Worm (Caenorhabditis elegans) whole organism, L4 larva: Measurements from ENCODE around the gene tax-6.
A peak's percentile ranks its signal among the peaks of the same experiment; 100 is the strongest.

Source experiments
- D1046.2 ChIP-seq: fragments of 200-800 bp; sonication (Bioruptor generic); IDR thresholded peaks from 2 replicates; pipeline ENCODE4 v1.3.6; 2022; ENCODE audit warnings: missing genetic modification characterization, missing compliant biosample characterization
- F10B5.3 ChIP-seq: sonication (generic microtip); optimal IDR thresholded peaks from 2 replicates; lab custom pipeline; 2016; ENCODE audit warnings: mild to moderate bottlenecking, missing genetic modification characterization, missing compliant biosample characterization
- F26F4.8 ChIP-seq: fragments of 200-800 bp; sonication (Bioruptor generic); conservative IDR thresholded peaks from 2 replicates; pipeline ENCODE4 v1.3.6; 2022; ENCODE audit warnings: missing genetic modification characterization, missing compliant biosample characterization
- F37D6.2 ChIP-seq: sonication (generic microtip); optimal IDR thresholded peaks from 2 replicates; lab custom pipeline; 2016; ENCODE audit warnings: mild to moderate bottlenecking, missing genetic modification characterization, missing compliant biosample characterization
- F49E8.2 ChIP-seq: sonication (generic microtip); optimal IDR thresholded peaks from 2 replicates; lab custom pipeline; 2016; ENCODE audit warnings: missing compliant biosample characterization, mild to moderate bottlenecking, missing genetic modification characterization, borderline replicate concordance
- R02D3.7 ChIP-seq: fragments of 150-350 bp; sonication (generic microtip); optimal IDR thresholded peaks from 3 replicates; lab custom pipeline; 2014; ENCODE audit warnings: missing biosample characterization, missing genetic modification characterization
- T20F7.1 ChIP-seq: fragments of 200-800 bp; sonication (Bioruptor generic); optimal IDR thresholded peaks from 2 replicates; lab custom pipeline; 2018; ENCODE audit warnings: mild to moderate bottlenecking, missing genetic modification characterization, missing compliant biosample characterization
- Y48G9A.11 ChIP-seq: fragments of 200-800 bp; sonication (Bioruptor generic); IDR thresholded peaks from 2 replicates; pipeline ENCODE4 v1.3.6; 2022; ENCODE audit warnings: missing genetic modification reagents, missing genetic modification characterization, missing compliant biosample characterization
- Y5F2A.4 ChIP-seq: fragments of 200-800 bp; sonication (Bioruptor generic); optimal IDR thresholded peaks from 2 replicates; lab custom pipeline; 2018; ENCODE audit warnings: mild to moderate bottlenecking, missing genetic modification characterization, missing compliant biosample characterization
- ZK546.5 ChIP-seq, 2 experiments: sonication (generic microtip); optimal IDR thresholded peaks; 2 replicates each; lab custom pipeline; 2017; ENCODE audit warnings: missing biosample characterization in 2 of 2, missing genetic modification characterization in 2 of 2
- ceh-32 ChIP-seq: sonication (generic microtip); optimal IDR thresholded peaks from 2 replicates; lab custom pipeline; 2016; ENCODE audit warnings: mild to moderate bottlenecking, missing genetic modification characterization, missing compliant biosample characterization; ENCODE audit not compliant: poor library complexity
- ceh-44 ChIP-seq: fragments of 200-800 bp; sonication (Bioruptor generic); IDR thresholded peaks from 2 replicates; pipeline ENCODE4 v1.3.6; 2022; ENCODE audit warnings: missing genetic modification reagents, missing genetic modification characterization, missing compliant biosample characterization
- ceh-62 ChIP-seq: sonication (generic microtip); optimal IDR thresholded peaks from 2 replicates; lab custom pipeline; 2017; ENCODE audit warnings: missing biosample characterization, missing genetic modification characterization
- ceh-82 ChIP-seq: sonication (generic microtip); optimal IDR thresholded peaks from 2 replicates; lab custom pipeline; 2017; ENCODE audit warnings: missing biosample characterization, missing genetic modification characterization
- ces-1 ChIP-seq: fragments of 150-350 bp; sonication (generic microtip); optimal IDR thresholded peaks from 4 replicates; lab custom pipeline; 2014; ENCODE audit warnings: missing biosample characterization, missing genetic modification reagents, missing genetic modification characterization
- cey-2 ChIP-seq: sonication (generic microtip); optimal IDR thresholded peaks from 3 replicates; lab custom pipeline; 2017; ENCODE audit warnings: missing genetic modification characterization, mild to moderate bottlenecking, missing compliant biosample characterization, antibody characterized with exemption, borderline replicate concordance; ENCODE audit not compliant: insufficient read depth
- daf-16 ChIP-seq, 3 experiments: sonication (generic microtip); optimal IDR thresholded peaks; 2 replicates each; lab custom pipeline; 2016 to 2017; ENCODE audit warnings: missing genetic modification characterization in 3 of 3, missing genetic modification reagents in 3 of 3, mild to moderate bottlenecking in 2 of 3, missing compliant biosample characterization in 2 of 3, missing biosample characterization in 1 of 3, moderate library complexity in 1 of 3
- daf-19 ChIP-seq: fragments of 200-800 bp; sonication (Bioruptor generic); conservative IDR thresholded peaks from 2 replicates; pipeline ENCODE4 v1.3.6; 2022; ENCODE audit warnings: missing genetic modification characterization, missing compliant biosample characterization
- dve-1 ChIP-seq: sonication (generic microtip); optimal IDR thresholded peaks from 2 replicates; lab custom pipeline; 2017; ENCODE audit warnings: antibody characterized with exemption, mild to moderate bottlenecking, missing genetic modification characterization, missing compliant biosample characterization; ENCODE audit not compliant: insufficient read depth
- egl-43 ChIP-seq: fragments of 200-800 bp; sonication (Bioruptor generic); IDR thresholded peaks from 2 replicates; pipeline ENCODE4 v1.3.6; 2022; ENCODE audit warnings: missing genetic modification reagents, missing genetic modification characterization, missing compliant biosample characterization
- gei-8 ChIP-seq: fragments of 200-800 bp; sonication (Bioruptor generic); optimal IDR thresholded peaks from 2 replicates; lab custom pipeline; 2018; ENCODE audit warnings: mild to moderate bottlenecking, missing genetic modification characterization, missing compliant biosample characterization
- hif-1 ChIP-seq, 2 experiments: sonication (generic microtip); optimal IDR thresholded peaks; 2 replicates each; lab custom pipeline; 2016 to 2017; ENCODE audit warnings: missing compliant biosample characterization in 2 of 2, missing genetic modification characterization in 2 of 2, missing genetic modification reagents in 2 of 2, missing genotype in 2 of 2, mild to moderate bottlenecking in 1 of 2
- hlh-30 ChIP-seq: sonication (generic microtip); optimal IDR thresholded peaks from 2 replicates; lab custom pipeline; 2017; ENCODE audit warnings: antibody characterized with exemption, mild to moderate bottlenecking, missing genetic modification characterization, missing compliant biosample characterization; ENCODE audit not compliant: insufficient read depth
- jun-1 ChIP-seq: fragments of 150-350 bp; optimal IDR thresholded peaks from 2 replicates; lab custom pipeline; 2014; ENCODE audit warnings: missing biosample characterization, missing genetic modification reagents, missing genetic modification characterization
- lim-7 ChIP-seq: fragments of 200-800 bp; sonication (Bioruptor generic); IDR thresholded peaks from 2 replicates; pipeline ENCODE4 v1.3.6; 2022; ENCODE audit warnings: missing genetic modification characterization, missing compliant biosample characterization
- lin-1 ChIP-seq: fragments of 200-800 bp; sonication (Bioruptor generic); IDR thresholded peaks from 2 replicates; pipeline ENCODE4 v1.3.6; 2022; ENCODE audit warnings: missing genetic modification reagents, missing genetic modification characterization, missing compliant biosample characterization
- lin-13 ChIP-seq: fragments of 150-350 bp; optimal IDR thresholded peaks from 2 replicates; lab custom pipeline; 2014; ENCODE audit warnings: missing biosample characterization, missing genetic modification reagents, missing genetic modification characterization
- lin-29 ChIP-seq: fragments of 200-800 bp; sonication (Bioruptor generic); IDR thresholded peaks from 2 replicates; pipeline ENCODE4 v1.3.6; 2022; ENCODE audit warnings: missing genetic modification reagents, missing genetic modification characterization, missing compliant biosample characterization
- lsy-2 ChIP-seq, 2 experiments: fragments of 150-350 bp in 1 of 2; sonication (generic microtip) in 1 of 2; optimal IDR thresholded peaks; 2 replicates each; lab custom pipeline; 2014 to 2017; ENCODE audit warnings: missing biosample characterization in 2 of 2, missing genetic modification characterization in 2 of 2
- madf-9 ChIP-seq: fragments of 200-800 bp; sonication (Bioruptor generic); conservative IDR thresholded peaks from 2 replicates; pipeline ENCODE4 v1.3.6; 2022; ENCODE audit warnings: missing genetic modification reagents, missing genetic modification characterization, missing compliant biosample characterization
- mdl-1 ChIP-seq, 2 experiments: fragments of 150-350 bp in 1 of 2; sonication (generic microtip) in 1 of 2; optimal IDR thresholded peaks; 2 replicates each; lab custom pipeline; 2014 to 2017; ENCODE audit warnings: missing biosample characterization in 2 of 2, missing genetic modification characterization in 2 of 2
- mep-1 ChIP-seq: fragments of 150-350 bp; sonication (generic microtip); optimal IDR thresholded peaks from 3 replicates; lab custom pipeline; 2014; ENCODE audit warnings: missing biosample characterization, missing genetic modification characterization
- mxl-2 ChIP-seq: fragments of 200-800 bp; sonication (Bioruptor generic); conservative IDR thresholded peaks from 2 replicates; pipeline ENCODE4 v1.3.6; 2022; ENCODE audit warnings: missing genetic modification reagents, missing genetic modification characterization, missing compliant biosample characterization
- mxl-3 ChIP-seq: fragments of 200-800 bp; sonication (Bioruptor generic); optimal IDR thresholded peaks from 2 replicates; lab custom pipeline; 2018; ENCODE audit warnings: mild to moderate bottlenecking, missing genetic modification characterization, missing compliant biosample characterization
- nhr-11 ChIP-seq: fragments of 150-350 bp; optimal IDR thresholded peaks from 2 replicates; lab custom pipeline; 2014; ENCODE audit warnings: missing biosample characterization, missing genetic modification characterization
- nhr-25 ChIP-seq: sonication (generic microtip); optimal IDR thresholded peaks from 2 replicates; lab custom pipeline; 2017; ENCODE audit warnings: missing genetic modification characterization, mild to moderate bottlenecking, missing compliant biosample characterization, antibody characterized with exemption, moderate library complexity, borderline replicate concordance; ENCODE audit not compliant: insufficient read depth
- nhr-41 ChIP-seq: fragments of 200-800 bp; sonication (Bioruptor generic); IDR thresholded peaks from 2 replicates; pipeline ENCODE4 v1.3.6; 2022; ENCODE audit warnings: missing genetic modification reagents, missing genetic modification characterization, missing compliant biosample characterization
- php-3 ChIP-seq: fragments of 200-800 bp; sonication (Bioruptor generic); IDR thresholded peaks from 2 replicates; pipeline ENCODE4 v1.3.6; 2022; ENCODE audit warnings: missing genetic modification reagents, missing genetic modification characterization, missing compliant biosample characterization
- rbr-2 ChIP-seq: sonication (generic microtip); optimal IDR thresholded peaks from 2 replicates; lab custom pipeline; 2016; ENCODE audit warnings: missing genotype, missing genetic modification characterization, missing compliant biosample characterization
- sdz-12 ChIP-seq: fragments of 200-800 bp; sonication (Bioruptor generic); optimal IDR thresholded peaks from 2 replicates; lab custom pipeline; 2018; ENCODE audit warnings: mild to moderate bottlenecking, missing genetic modification characterization, missing compliant biosample characterization
- skn-1 ChIP-seq: fragments of 150-350 bp; optimal IDR thresholded peaks from 2 replicates; lab custom pipeline; 2014; ENCODE audit warnings: missing biosample characterization, missing genetic modification characterization
- snpc-1.2 ChIP-seq: fragments of 200-800 bp; sonication (Bioruptor generic); IDR thresholded peaks from 2 replicates; pipeline ENCODE4 v1.3.6; 2022; ENCODE audit warnings: missing genetic modification reagents, missing genetic modification characterization, missing compliant biosample characterization
- snpc-4 ChIP-seq: fragments of 150-350 bp; optimal IDR thresholded peaks from 2 replicates; lab custom pipeline; 2014; ENCODE audit warnings: missing biosample characterization, missing genetic modification characterization
- spr-1 ChIP-seq: sonication (generic microtip); optimal IDR thresholded peaks from 2 replicates; lab custom pipeline; 2016; ENCODE audit warnings: mild to moderate bottlenecking, missing genetic modification characterization, missing compliant biosample characterization
- unc-39 ChIP-seq: sonication (generic microtip); optimal IDR thresholded peaks from 2 replicates; lab custom pipeline; 2017; ENCODE audit warnings: missing biosample characterization, missing genetic modification characterization
- unc-62 ChIP-seq, 3 experiments: fragments of 150-350 bp in 1 of 3; sonication (generic microtip); optimal IDR thresholded peaks in 2 of 3; peaks in 1 of 3; 1 replicate in 1 of 3; 2 replicates in 2 of 3; lab custom pipeline; 2014 to 2017; ENCODE audit warnings: missing biosample characterization in 3 of 3, missing genetic modification characterization in 3 of 3, missing genetic modification reagents in 3 of 3, missing genotype in 1 of 3
- zag-1 ChIP-seq: fragments of 150-350 bp; optimal IDR thresholded peaks from 2 replicates; lab custom pipeline; 2014; ENCODE audit warnings: missing biosample characterization, missing genetic modification characterization
- zfp-2 ChIP-seq: sonication (generic microtip); optimal IDR thresholded peaks from 2 replicates; lab custom pipeline; 2016; ENCODE audit warnings: mild to moderate bottlenecking, missing genetic modification characterization, missing compliant biosample characterization
- zip-11 ChIP-seq: fragments of 200-800 bp; sonication (Bioruptor generic); IDR thresholded peaks from 2 replicates; pipeline ENCODE4 v1.3.6; 2022; ENCODE audit warnings: missing genetic modification characterization, missing compliant biosample characterization
- zip-2 ChIP-seq: fragments of 150-350 bp; optimal IDR thresholded peaks from 2 replicates; lab custom pipeline; 2014; ENCODE audit warnings: missing biosample characterization, missing genetic modification characterization

The tax-6 gene

ce11 chrIV:10466398-10466797, 35.0 kb downstream of the tax-6 start:
- TF ChIP-seq F37D6.2 (tag; lab: Kevin White, UChicago), result no peak
- no peak for TF ChIP-seq unc-62 (GFP tag; optimal IDR thresholded peaks at IDR 0.05 in 1 of 2; lab: Kevin White, UChicago)
- TF ChIP-seq unc-62 (tag; optimal IDR thresholded peaks at IDR 0.05; lab: Kevin White, UChicago), result no peak
- TF ChIP-seq zip-2 (tag; lab: Kevin White, UChicago), result no peak
- no peak for TF ChIP-seq lim-7
- TF ChIP-seq nhr-11, result no peak
- no peak for TF ChIP-seq ces-1 (GFP tag; lab: Kevin White, UChicago)
- no peak for TF ChIP-seq mxl-2 (GFP tag; lab: Robert Waterston, UW)
- TF ChIP-seq ceh-32 (tag; lab: Kevin White, UChicago), result no peak
- TF ChIP-seq zfp-2 (tag; lab: Kevin White, UChicago), result no peak
- no peak for TF ChIP-seq nhr-25 (tag; lab: Kevin White, UChicago)
- TF ChIP-seq sdz-12, result no peak
- no peak for TF ChIP-seq zip-11 (GFP tag; lab: Robert Waterston, UW)
- TF ChIP-seq zag-1 (tag; lab: Kevin White, UChicago), result no peak
- no peak for TF ChIP-seq mep-1 (tag; lab: Kevin White, UChicago)
- no peak for TF ChIP-seq snpc-4
- TF ChIP-seq ceh-82 (tag; lab: Kevin White, UChicago), result no peak
- no peak for TF ChIP-seq F26F4.8 (GFP tag; lab: Robert Waterston, UW)
- TF ChIP-seq snpc-1.2, result no peak
- TF ChIP-seq lin-29, result no peak
- no peak for TF ChIP-seq mxl-3 (GFP tag; lab: Kevin White, UChicago)
- TF ChIP-seq D1046.2 (GFP tag; lab: Robert Waterston, UW), result no peak
- no peak for TF ChIP-seq hif-1 (tag; optimal IDR thresholded peaks at IDR 0.05; lab: Kevin White, UChicago)
- TF ChIP-seq F49E8.2 (tag; lab: Kevin White, UChicago), result no peak
- TF ChIP-seq ceh-44 (GFP tag; lab: Robert Waterston, UW), result no peak
- TF ChIP-seq lsy-2 (tag; optimal IDR thresholded peaks at IDR 0.05; lab: Kevin White, UChicago), result peak in 1 of 2 experiments; percentile 61
- no peak for TF ChIP-seq R02D3.7 (tag; lab: Kevin White, UChicago)
- TF ChIP-seq skn-1, result no peak
- no peak for TF ChIP-seq cey-2 (tag; lab: Kevin White, UChicago)
- no peak for TF ChIP-seq mdl-1 (tag; optimal IDR thresholded peaks at IDR 0.05; lab: Kevin White, UChicago)
- TF ChIP-seq spr-1 (tag; lab: Kevin White, UChicago), result no peak
- peak; percentile 44 for TF ChIP-seq dve-1 (tag; lab: Kevin White, UChicago)
- no peak for TF ChIP-seq T20F7.1 (GFP tag; lab: Kevin White, UChicago)
- TF ChIP-seq Y5F2A.4 (GFP tag; lab: Kevin White, UChicago), result no peak
- TF ChIP-seq php-3 (GFP tag; lab: Robert Waterston, UW), result peak; percentile 23; the same call in 1 of the 2 replicates
- TF ChIP-seq madf-9 (GFP tag; lab: Robert Waterston, UW), result no peak
- TF ChIP-seq ZK546.5 (tag; optimal IDR thresholded peaks at IDR 0.05; lab: Kevin White, UChicago), result no peak
- TF ChIP-seq unc-39 (tag; lab: Kevin White, UChicago), result no peak
- TF ChIP-seq Y48G9A.11, result no peak
- no peak for TF ChIP-seq egl-43
- no peak for TF ChIP-seq lin-13 (GFP tag; lab: Kevin White, UChicago)
- no peak for TF ChIP-seq F10B5.3
- TF ChIP-seq hlh-30, result no peak
- TF ChIP-seq daf-19, result no peak
- no peak for TF ChIP-seq rbr-2 (tag; lab: Kevin White, UChicago)
- no peak for TF ChIP-seq gei-8 (GFP tag; lab: Kevin White, UChicago)
- no peak for TF ChIP-seq jun-1
- no peak for TF ChIP-seq nhr-41 (GFP tag; lab: Robert Waterston, UW)
- no peak for TF ChIP-seq ceh-62 (tag; lab: Kevin White, UChicago)
- no peak for TF ChIP-seq daf-16 (GFP tag; optimal IDR thresholded peaks at IDR 0.05; lab: Kevin White, UChicago)
- peak; percentile 43 for TF ChIP-seq daf-16 (tag; optimal IDR thresholded peaks at IDR 0.05; lab: Kevin White, UChicago)
- no peak for TF ChIP-seq lin-1 (GFP tag; lab: Robert Waterston, UW)
